Worm (Caenorhabditis elegans) whole organism, late embryonic: Measurements from ENCODE around the gene F32D8.11.

Experiments used
- F13H6.1 ChIP-seq: sonication (generic microtip); optimal IDR thresholded peaks from 2 replicates; lab custom pipeline; 2016; ENCODE audit warnings: missing genetic modification characterization, missing compliant biosample characterization
- K02D7.2 ChIP-seq: sonication (generic microtip); optimal IDR thresholded peaks from 2 replicates; lab custom pipeline; 2017; ENCODE audit warnings: mild to moderate bottlenecking, missing genetic modification characterization, missing compliant biosample characterization
- T23F11.4 ChIP-seq: fragments of 200-800 bp; sonication (Bioruptor generic); optimal IDR thresholded peaks from 2 replicates; lab custom pipeline; 2018; ENCODE audit warnings: mild to moderate bottlenecking, missing genetic modification characterization, missing compliant biosample characterization
- ahr-1 ChIP-seq: sonication (generic microtip); optimal IDR thresholded peaks from 2 replicates; lab custom pipeline; 2016; ENCODE audit warnings: missing genetic modification characterization, missing compliant biosample characterization
- ama-1 ChIP-seq: fragments of 150-350 bp; optimal IDR thresholded peaks from 2 replicates; lab custom pipeline; 2014
- ceh-14 ChIP-seq: sonication (generic microtip); optimal IDR thresholded peaks from 2 replicates; lab custom pipeline; 2016; ENCODE audit warnings: missing genotype, missing genetic modification characterization, missing compliant biosample characterization
- ceh-18 ChIP-seq: sonication (generic microtip); optimal IDR thresholded peaks from 2 replicates; lab custom pipeline; 2016; ENCODE audit warnings: missing genetic modification characterization, missing compliant biosample characterization
- ceh-2 ChIP-seq: sonication (generic microtip); optimal IDR thresholded peaks from 2 replicates; lab custom pipeline; 2016; ENCODE audit warnings: missing genotype, missing genetic modification characterization, missing compliant biosample characterization
- ceh-22 ChIP-seq: sonication (generic microtip); optimal IDR thresholded peaks from 2 replicates; lab custom pipeline; 2017; ENCODE audit warnings: missing biosample characterization, missing genetic modification characterization
- ceh-31 ChIP-seq: sonication (generic microtip); optimal IDR thresholded peaks from 2 replicates; lab custom pipeline; 2016; ENCODE audit warnings: missing genetic modification characterization, missing compliant biosample characterization
- ceh-34 ChIP-seq: sonication (generic microtip); optimal IDR thresholded peaks from 2 replicates; lab custom pipeline; 2016; ENCODE audit warnings: mild to moderate bottlenecking, missing genetic modification characterization, missing compliant biosample characterization
- ceh-45 ChIP-seq: fragments of 200-800 bp; sonication (Bioruptor generic); IDR thresholded peaks from 2 replicates; pipeline ENCODE4 v1.3.6; 2022; ENCODE audit warnings: missing genetic modification reagents, missing genetic modification characterization, missing compliant biosample characterization
- ceh-6 ChIP-seq: fragments of 200-800 bp; sonication (Bioruptor generic); optimal IDR thresholded peaks from 2 replicates; lab custom pipeline; 2018; ENCODE audit warnings: mild to moderate bottlenecking, missing genetic modification characterization, missing compliant biosample characterization
- dve-1 ChIP-seq: sonication (generic microtip); optimal IDR thresholded peaks from 2 replicates; lab custom pipeline; 2017; ENCODE audit warnings: antibody characterized with exemption, mild to moderate bottlenecking, missing genetic modification characterization, missing compliant biosample characterization
- elt-4 ChIP-seq: sonication (generic microtip); optimal IDR thresholded peaks from 2 replicates; lab custom pipeline; 2016; ENCODE audit warnings: missing genetic modification characterization, missing compliant biosample characterization
- fkh-6 ChIP-seq: sonication (generic microtip); optimal IDR thresholded peaks from 2 replicates; lab custom pipeline; 2016; ENCODE audit warnings: missing genetic modification characterization, missing compliant biosample characterization
- gmeb-2 ChIP-seq: sonication (generic microtip); optimal IDR thresholded peaks from 2 replicates; lab custom pipeline; 2016; ENCODE audit warnings: missing genetic modification characterization, inconsistent platforms, missing compliant biosample characterization
- hlh-13 ChIP-seq: fragments of 200-800 bp; sonication (Bioruptor generic); optimal IDR thresholded peaks from 2 replicates; lab custom pipeline; 2018; ENCODE audit warnings: mild to moderate bottlenecking, missing genetic modification characterization, missing compliant biosample characterization
- hlh-15 ChIP-seq: sonication (generic microtip); optimal IDR thresholded peaks from 2 replicates; lab custom pipeline; 2016; ENCODE audit warnings: missing genetic modification characterization, missing compliant biosample characterization
- hlh-30 ChIP-seq: sonication (generic microtip); optimal IDR thresholded peaks from 2 replicates; lab custom pipeline; 2017; ENCODE audit warnings: antibody characterized with exemption, missing genetic modification characterization, missing compliant biosample characterization; ENCODE audit not compliant: insufficient read depth
- hlh-8 ChIP-seq: sonication (generic microtip); optimal IDR thresholded peaks from 2 replicates; lab custom pipeline; 2016; ENCODE audit warnings: missing genotype, missing genetic modification characterization, missing compliant biosample characterization
- lim-6 ChIP-seq: sonication (generic microtip); optimal IDR thresholded peaks from 2 replicates; lab custom pipeline; 2016; ENCODE audit warnings: missing genetic modification characterization, missing compliant biosample characterization
- lin-11 ChIP-seq: fragments of 200-800 bp; sonication (Bioruptor generic); optimal IDR thresholded peaks from 2 replicates; lab custom pipeline; 2018; ENCODE audit warnings: mild to moderate bottlenecking, missing genetic modification characterization, missing compliant biosample characterization
- nfya-1 ChIP-seq: sonication (generic microtip); optimal IDR thresholded peaks from 2 replicates; lab custom pipeline; 2017; ENCODE audit warnings: missing genetic modification characterization, mild to moderate bottlenecking, missing compliant biosample characterization, antibody characterized with exemption, moderate library complexity
- nhr-232 ChIP-seq: sonication (generic microtip); optimal IDR thresholded peaks from 2 replicates; lab custom pipeline; 2016; ENCODE audit warnings: missing genetic modification characterization, missing compliant biosample characterization
- pha-2 ChIP-seq: sonication (generic microtip); optimal IDR thresholded peaks from 2 replicates; lab custom pipeline; 2017; ENCODE audit warnings: mild to moderate bottlenecking, missing genetic modification characterization, missing compliant biosample characterization
- ref-2 ChIP-seq: sonication (generic microtip); optimal IDR thresholded peaks from 2 replicates; lab custom pipeline; 2016; ENCODE audit warnings: missing genetic modification characterization, missing compliant biosample characterization
- sox-4 ChIP-seq: sonication (generic microtip); optimal IDR thresholded peaks from 2 replicates; lab custom pipeline; 2017; ENCODE audit warnings: mild to moderate bottlenecking, missing genetic modification characterization, inconsistent platforms, missing compliant biosample characterization
- ttx-3 ChIP-seq: sonication (generic microtip); optimal IDR thresholded peaks from 2 replicates; lab custom pipeline; 2016; ENCODE audit warnings: missing genetic modification reagents, missing genetic modification characterization, missing compliant biosample characterization
- unc-55 ChIP-seq: sonication (generic microtip); optimal IDR thresholded peaks from 2 replicates; lab custom pipeline; 2017; ENCODE audit warnings: missing biosample characterization, missing genetic modification reagents, missing genetic modification characterization
- unc-86 ChIP-seq: sonication (generic microtip); optimal IDR thresholded peaks from 2 replicates; lab custom pipeline; 2016; ENCODE audit warnings: missing genetic modification characterization, missing compliant biosample characterization
- zip-5 ChIP-seq: sonication (generic microtip); optimal IDR thresholded peaks from 2 replicates; lab custom pipeline; 2016; ENCODE audit warnings: missing genetic modification characterization, missing compliant biosample characterization

F32D8.11 gene

ce11 chrV:10867586-10867985 lies 21.4 kb downstream of the F32D8.11 start:
- TF ChIP-seq hlh-30 (tag; lab: Kevin White, UChicago), result peak; percentile 42
- no peak for TF ChIP-seq pha-2 (tag; lab: Kevin White, UChicago)
- no peak for TF ChIP-seq unc-55 (GFP tag; lab: Kevin White, UChicago)
- TF ChIP-seq T23F11.4 (GFP tag; lab: Kevin White, UChicago), result no peak
- no peak for TF ChIP-seq ttx-3
- no peak for TF ChIP-seq lin-11 (tag; lab: Kevin White, UChicago)
- no peak for TF ChIP-seq gmeb-2 (tag; lab: Kevin White, UChicago)

- no peak for TF ChIP-seq K02D7.2 (tag; lab: Kevin White, UChicago)
- no peak for TF ChIP-seq hlh-15
- no peak for TF ChIP-seq F13H6.1 (tag; lab: Kevin White, UChicago)
- no peak for TF ChIP-seq ceh-31 (tag; lab: Kevin White, UChicago)
- TF ChIP-seq zip-5 (tag; lab: Kevin White, UChicago), result no peak
- TF ChIP-seq ref-2 (tag; lab: Kevin White, UChicago), result no peak
- TF ChIP-seq fkh-6, result no peak
These were observed 23.3 kb downstream of the F32D8.11 start, which contains the start of gene saeg-1 for ce11 chrV:10865599-10865998. Gene saeg-1 (minus strand): TSS chrV:10865699.

- TF ChIP-seq lim-6 (tag; lab: Kevin White, UChicago) (no peak), unc-86 (tag; lab: Kevin White, UChicago) (no peak)
These were observed 26.4 kb downstream of the F32D8.11 start for ce11 chrV:10862457-10863097.

ce11 chrV:10861611-10862262 lies 27.2 kb downstream of the F32D8.11 start:
- TF ChIP-seq sox-4 (no peak), ceh-6 (GFP tag; lab: Kevin White, UChicago) (no peak), nfya-1 (tag; lab: Kevin White, UChicago) (peak; percentile 5)

- TF ChIP-seq ceh-14 (no peak), dve-1 (no peak), nhr-232 (tag; lab: Kevin White, UChicago) (no peak), ceh-2 (tag; lab: Kevin White, UChicago) (no peak), ama-1 (lab: Kevin White, UChicago) (no peak), hlh-13 (GFP tag; lab: Kevin White, UChicago) (no peak), ceh-45 (GFP tag; lab: Robert Waterston, UW) (no peak)
These were observed 28.4 kb downstream of the F32D8.11 start for ce11 chrV:10860526-10861037.

- TF ChIP-seq hlh-30 (tag; lab: Kevin White, UChicago) (no peak), elt-4 (tag; lab: Kevin White, UChicago) (no peak), ceh-18 (tag; lab: Kevin White, UChicago) (no peak), ceh-22 (tag; lab: Kevin White, UChicago) (no peak), nfya-1 (tag; lab: Kevin White, UChicago) (no peak), hlh-8 (tag; lab: Kevin White, UChicago) (no peak), fkh-6 (no peak), ceh-34 (tag; lab: Kevin White, UChicago) (no peak), ttx-3 (no peak), ahr-1 (tag; lab: Kevin White, UChicago) (no peak)
- TF ChIP-seq, all 69 proteins: peak for 0
These were observed 29.2 kb downstream of the F32D8.11 start for ce11 chrV:10859775-10860174.
